Worm (Caenorhabditis elegans) whole organism, L3 larva: ENCODE results near the gene gem-1.

ENCODE experiments used
- ceh-82 ChIP-seq: fragments of 150-350 bp; optimal IDR thresholded peaks from 2 replicates; lab custom pipeline; 2014; ENCODE audit warnings: missing biosample characterization, missing genetic modification characterization
- egl-27 ChIP-seq: sonication (generic microtip); optimal IDR thresholded peaks from 4 replicates; lab custom pipeline; 2017; ENCODE audit warnings: missing biosample characterization, missing genetic modification reagents, missing genetic modification characterization
- elt-3 ChIP-seq, 3 experiments: fragments of 150-350 bp in 1 of 3; sonication (generic microtip) in 2 of 3; optimal IDR thresholded peaks; 2 replicates in 2 of 3; 4 replicates in 1 of 3; lab custom pipeline; 2014 to 2017; ENCODE audit warnings: missing biosample characterization in 3 of 3, missing genetic modification characterization in 3 of 3
- fos-1 ChIP-seq: fragments of 150-350 bp; optimal IDR thresholded peaks from 2 replicates; lab custom pipeline; 2014; ENCODE audit warnings: missing biosample characterization, missing genetic modification characterization
- nfya-1 ChIP-seq: sonication (generic microtip); optimal IDR thresholded peaks from 2 replicates; lab custom pipeline; 2017; ENCODE audit warnings: missing genetic modification characterization, mild to moderate bottlenecking, missing compliant biosample characterization, antibody characterized with exemption, moderate library complexity; ENCODE audit not compliant: insufficient read depth
- nhr-28 ChIP-seq: fragments of 150-350 bp; optimal IDR thresholded peaks from 2 replicates; lab custom pipeline; 2014; ENCODE audit warnings: missing biosample characterization, missing genetic modification characterization
- nhr-77 ChIP-seq: fragments of 150-350 bp; optimal IDR thresholded peaks from 2 replicates; lab custom pipeline; 2014; ENCODE audit warnings: missing biosample characterization, missing genetic modification characterization
- sea-2 ChIP-seq: fragments of 150-350 bp; sonication (generic microtip); optimal IDR thresholded peaks from 4 replicates; lab custom pipeline; 2014; ENCODE audit warnings: missing biosample characterization, missing genetic modification reagents, missing genetic modification characterization
- skn-1 ChIP-seq: fragments of 150-350 bp; optimal IDR thresholded peaks from 2 replicates; lab custom pipeline; 2014; ENCODE audit warnings: missing biosample characterization, missing genetic modification characterization
- snpc-4 ChIP-seq: fragments of 150-350 bp; optimal IDR thresholded peaks from 2 replicates; lab custom pipeline; 2014; ENCODE audit warnings: missing biosample characterization, missing genetic modification characterization
- unc-62 ChIP-seq: fragments of 150-350 bp; sonication (generic microtip); optimal IDR thresholded peaks from 4 replicates; lab custom pipeline; 2014; ENCODE audit warnings: missing biosample characterization, missing genetic modification reagents, missing genetic modification characterization
- ztf-4 ChIP-seq: fragments of 150-350 bp; optimal IDR thresholded peaks from 2 replicates; lab custom pipeline; 2014; ENCODE audit warnings: missing biosample characterization, missing genetic modification characterization

DNA sequence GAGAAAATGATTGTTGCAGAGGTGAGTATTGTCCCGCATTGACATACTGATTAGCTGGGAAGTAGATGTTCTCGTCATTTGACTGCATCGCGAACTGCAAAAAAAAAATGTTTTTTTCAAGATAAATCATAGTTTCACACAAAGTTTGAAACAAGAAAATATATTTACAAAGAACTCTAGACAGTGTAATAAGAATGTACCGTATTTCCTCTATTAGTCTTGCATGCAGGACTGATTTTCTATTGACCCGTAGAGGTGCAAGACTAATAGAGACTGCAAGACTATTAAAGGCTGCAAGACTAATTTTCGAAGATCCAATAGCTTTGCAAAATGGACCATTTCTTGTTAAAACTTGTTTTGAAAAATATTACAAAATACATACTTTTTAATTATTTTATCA, 46.5 kb upstream of the gem-1 start, which contains the start of gene fkh-3:
- TF ChIP-seq elt-3 (tag; optimal IDR thresholded peaks at IDR 0.05; lab: Kevin White, UChicago) (no peak), sea-2 (no peak), nhr-77 (tag; lab: Kevin White, UChicago) (no peak), unc-62 (GFP tag; lab: Kevin White, UChicago) (no peak), nhr-28 (no peak), nfya-1 (tag; lab: Kevin White, UChicago) (no peak), ceh-82 (no peak), skn-1 (tag; lab: Kevin White, UChicago) (no peak), ztf-4 (no peak), snpc-4 (tag; lab: Kevin White, UChicago) (no peak), fos-1 (tag; lab: Kevin White, UChicago) (no peak), egl-27 (tag; lab: Kevin White, UChicago) (no peak)
